Worm (Caenorhabditis elegans) whole organism, L4 larva: ENCODE data around the gene nspc-18.

Experiments used
- F44E2.7 ChIP-seq: fragments of 200-800 bp; sonication (Bioruptor generic); IDR thresholded peaks from 2 replicates; pipeline ENCODE4 v2.1.2; 2022; ENCODE audit warnings: missing genetic modification characterization, missing compliant biosample characterization
- R02D3.7 ChIP-seq: fragments of 150-350 bp; sonication (generic microtip); optimal IDR thresholded peaks from 3 replicates; lab custom pipeline; 2014; ENCODE audit warnings: missing biosample characterization, missing genetic modification characterization
- T20F7.1 ChIP-seq: fragments of 200-800 bp; sonication (Bioruptor generic); optimal IDR thresholded peaks from 2 replicates; lab custom pipeline; 2018; ENCODE audit warnings: mild to moderate bottlenecking, missing genetic modification characterization, missing compliant biosample characterization
- T26A8.4 ChIP-seq: fragments of 200-800 bp; sonication (Bioruptor generic); IDR thresholded peaks from 2 replicates; pipeline ENCODE4 v1.3.6; 2022; ENCODE audit warnings: missing genetic modification characterization, missing compliant biosample characterization
- Y48G9A.11 ChIP-seq: fragments of 200-800 bp; sonication (Bioruptor generic); IDR thresholded peaks from 2 replicates; pipeline ENCODE4 v1.3.6; 2022; ENCODE audit warnings: missing genetic modification reagents, missing genetic modification characterization, missing compliant biosample characterization
- Y5F2A.4 ChIP-seq: fragments of 200-800 bp; sonication (Bioruptor generic); optimal IDR thresholded peaks from 2 replicates; lab custom pipeline; 2018; ENCODE audit warnings: mild to moderate bottlenecking, missing genetic modification characterization, missing compliant biosample characterization
- aha-1 ChIP-seq: fragments of 150-350 bp; peaks from one replicate; lab custom pipeline; 2014; ENCODE audit warnings: missing biosample characterization, missing genetic modification characterization
- aly-2 ChIP-seq: sonication (generic microtip); optimal IDR thresholded peaks from 2 replicates; lab custom pipeline; 2018; ENCODE audit warnings: missing biosample characterization, missing genetic modification characterization
- ama-1 ChIP-seq: fragments of 150-350 bp; optimal IDR thresholded peaks from 2 replicates; lab custom pipeline; 2014; ENCODE audit warnings: inconsistent platforms, mixed read lengths
- ceh-28 ChIP-seq: fragments of 150-350 bp; optimal IDR thresholded peaks from 2 replicates; lab custom pipeline; 2014; ENCODE audit warnings: missing biosample characterization, missing genetic modification reagents, missing genetic modification characterization
- ceh-62 ChIP-seq: sonication (generic microtip); optimal IDR thresholded peaks from 2 replicates; lab custom pipeline; 2017; ENCODE audit warnings: missing biosample characterization, missing genetic modification characterization
- ceh-82 ChIP-seq: sonication (generic microtip); optimal IDR thresholded peaks from 2 replicates; lab custom pipeline; 2017; ENCODE audit warnings: missing biosample characterization, missing genetic modification characterization
- cey-2 ChIP-seq: sonication (generic microtip); optimal IDR thresholded peaks from 3 replicates; lab custom pipeline; 2017; ENCODE audit warnings: missing genetic modification characterization, mild to moderate bottlenecking, missing compliant biosample characterization, antibody characterized with exemption, borderline replicate concordance; ENCODE audit not compliant: insufficient read depth
- ctbp-1 ChIP-seq: fragments of 200-800 bp; sonication (Bioruptor generic); IDR thresholded peaks from 2 replicates; pipeline ENCODE4 v1.3.6; 2022; ENCODE audit warnings: missing genetic modification reagents, missing genetic modification characterization, missing compliant biosample characterization
- daf-12 ChIP-seq: fragments of 150-350 bp; optimal IDR thresholded peaks from 2 replicates; lab custom pipeline; 2014; ENCODE audit warnings: missing biosample characterization, missing genetic modification reagents, missing genetic modification characterization
- daf-19 ChIP-seq: fragments of 200-800 bp; sonication (Bioruptor generic); conservative IDR thresholded peaks from 2 replicates; pipeline ENCODE4 v1.3.6; 2022; ENCODE audit warnings: missing genetic modification characterization, missing compliant biosample characterization
- dmd-6 ChIP-seq: fragments of 200-800 bp; sonication (Bioruptor generic); IDR thresholded peaks from 2 replicates; pipeline ENCODE4 v1.3.6; 2022; ENCODE audit warnings: missing genetic modification reagents, missing genetic modification characterization, missing compliant biosample characterization
- dmd-9 ChIP-seq: fragments of 200-800 bp; sonication (Bioruptor generic); IDR thresholded peaks from 2 replicates; pipeline ENCODE4 v1.3.6; 2022; ENCODE audit warnings: missing genetic modification reagents, missing genetic modification characterization, missing compliant biosample characterization
- dpl-1 ChIP-seq: fragments of 150-350 bp; optimal IDR thresholded peaks from 2 replicates; lab custom pipeline; 2014; ENCODE audit warnings: missing biosample characterization, missing genetic modification reagents, missing genetic modification characterization
- fkh-10 ChIP-seq: fragments of 150-350 bp; optimal IDR thresholded peaks from 2 replicates; lab custom pipeline; 2014; ENCODE audit warnings: missing biosample characterization, missing genetic modification reagents, missing genetic modification characterization
- hlh-11 ChIP-seq: fragments of 200-800 bp; sonication (Bioruptor generic); optimal IDR thresholded peaks from 2 replicates; lab custom pipeline; 2018; ENCODE audit warnings: mild to moderate bottlenecking, missing genetic modification characterization, missing compliant biosample characterization
- jun-1 ChIP-seq: fragments of 150-350 bp; optimal IDR thresholded peaks from 2 replicates; lab custom pipeline; 2014; ENCODE audit warnings: missing biosample characterization, missing genetic modification reagents, missing genetic modification characterization
- lim-7 ChIP-seq: fragments of 200-800 bp; sonication (Bioruptor generic); IDR thresholded peaks from 2 replicates; pipeline ENCODE4 v1.3.6; 2022; ENCODE audit warnings: missing genetic modification characterization, missing compliant biosample characterization
- lin-29 ChIP-seq: fragments of 200-800 bp; sonication (Bioruptor generic); IDR thresholded peaks from 2 replicates; pipeline ENCODE4 v1.3.6; 2022; ENCODE audit warnings: missing genetic modification reagents, missing genetic modification characterization, missing compliant biosample characterization
- lir-3 ChIP-seq: sonication (generic microtip); optimal IDR thresholded peaks from 2 replicates; lab custom pipeline; 2016; ENCODE audit warnings: mild to moderate bottlenecking, missing genetic modification characterization, missing compliant biosample characterization
- madf-9 ChIP-seq: fragments of 200-800 bp; sonication (Bioruptor generic); conservative IDR thresholded peaks from 2 replicates; pipeline ENCODE4 v1.3.6; 2022; ENCODE audit warnings: missing genetic modification reagents, missing genetic modification characterization, missing compliant biosample characterization
- mdt-29 ChIP-seq: fragments of 200-800 bp; sonication (Bioruptor generic); IDR thresholded peaks from 2 replicates; pipeline ENCODE4 v1.3.6; 2022; ENCODE audit warnings: missing genetic modification reagents, missing genetic modification characterization, missing compliant biosample characterization
- mes-2 ChIP-seq: sonication (generic microtip); optimal IDR thresholded peaks from 2 replicates; lab custom pipeline; 2016; ENCODE audit warnings: missing genotype, mild to moderate bottlenecking, missing genetic modification characterization, missing compliant biosample characterization; ENCODE audit not compliant: poor library complexity, severe bottlenecking
- mxl-3 ChIP-seq: fragments of 200-800 bp; sonication (Bioruptor generic); optimal IDR thresholded peaks from 2 replicates; lab custom pipeline; 2018; ENCODE audit warnings: mild to moderate bottlenecking, missing genetic modification characterization, missing compliant biosample characterization
- nhr-11 ChIP-seq: fragments of 150-350 bp; optimal IDR thresholded peaks from 2 replicates; lab custom pipeline; 2014; ENCODE audit warnings: missing biosample characterization, missing genetic modification characterization
- nhr-111 ChIP-seq: fragments of 200-800 bp; sonication (Bioruptor generic); optimal IDR thresholded peaks from 2 replicates; lab custom pipeline; 2018; ENCODE audit warnings: mild to moderate bottlenecking, missing genetic modification characterization, missing compliant biosample characterization
- nhr-237 ChIP-seq: sonication (generic microtip); optimal IDR thresholded peaks from 2 replicates; lab custom pipeline; 2017; ENCODE audit warnings: missing biosample characterization, missing genetic modification characterization
- nhr-28 ChIP-seq: fragments of 150-350 bp; optimal IDR thresholded peaks from 2 replicates; lab custom pipeline; 2014; ENCODE audit warnings: missing biosample characterization, missing genetic modification characterization
- nhr-41 ChIP-seq: fragments of 200-800 bp; sonication (Bioruptor generic); IDR thresholded peaks from 2 replicates; pipeline ENCODE4 v1.3.6; 2022; ENCODE audit warnings: missing genetic modification reagents, missing genetic modification characterization, missing compliant biosample characterization
- nhr-42 ChIP-seq: fragments of 200-800 bp; sonication (Bioruptor generic); IDR thresholded peaks from 2 replicates; pipeline ENCODE4 v1.3.6; 2022; ENCODE audit warnings: missing genetic modification characterization, missing compliant biosample characterization
- nhr-6 ChIP-seq: fragments of 150-350 bp; optimal IDR thresholded peaks from 2 replicates; lab custom pipeline; 2014; ENCODE audit warnings: missing biosample characterization, missing genetic modification characterization
- pha-4 ChIP-seq, 2 experiments: fragments of 150-350 bp in 1 of 2; fragments of 200-800 bp in 1 of 2; sonication (Bioruptor generic) in 1 of 2; IDR thresholded peaks in 1 of 2; optimal IDR thresholded peaks in 1 of 2; 2 replicates each; pipeline versions ENCODE4 v1.3.6 to Lab custom; 2014 to 2022; ENCODE audit warnings: missing genetic modification characterization in 2 of 2, missing genetic modification reagents in 2 of 2, missing biosample characterization in 1 of 2, missing compliant biosample characterization in 1 of 2
- php-3 ChIP-seq: fragments of 200-800 bp; sonication (Bioruptor generic); IDR thresholded peaks from 2 replicates; pipeline ENCODE4 v1.3.6; 2022; ENCODE audit warnings: missing genetic modification reagents, missing genetic modification characterization, missing compliant biosample characterization
- pqm-1 ChIP-seq: sonication (generic microtip); optimal IDR thresholded peaks from 2 replicates; lab custom pipeline; 2017; ENCODE audit warnings: missing biosample characterization, missing genetic modification characterization
- saeg-2 ChIP-seq: fragments of 200-800 bp; sonication (Bioruptor generic); IDR thresholded peaks from 2 replicates; pipeline ENCODE4 v1.3.6; 2022; ENCODE audit warnings: missing genetic modification reagents, missing genetic modification characterization, missing compliant biosample characterization
- sdz-12 ChIP-seq: fragments of 200-800 bp; sonication (Bioruptor generic); optimal IDR thresholded peaks from 2 replicates; lab custom pipeline; 2018; ENCODE audit warnings: mild to moderate bottlenecking, missing genetic modification characterization, missing compliant biosample characterization
- skn-1 ChIP-seq: fragments of 150-350 bp; optimal IDR thresholded peaks from 2 replicates; lab custom pipeline; 2014; ENCODE audit warnings: missing biosample characterization, missing genetic modification characterization
- snpc-1.2 ChIP-seq: fragments of 200-800 bp; sonication (Bioruptor generic); IDR thresholded peaks from 2 replicates; pipeline ENCODE4 v1.3.6; 2022; ENCODE audit warnings: missing genetic modification reagents, missing genetic modification characterization, missing compliant biosample characterization
- spr-1 ChIP-seq: sonication (generic microtip); optimal IDR thresholded peaks from 2 replicates; lab custom pipeline; 2016; ENCODE audit warnings: mild to moderate bottlenecking, missing genetic modification characterization, missing compliant biosample characterization
- spr-3 ChIP-seq: fragments of 200-800 bp; sonication (Bioruptor generic); optimal IDR thresholded peaks from 2 replicates; lab custom pipeline; 2018; ENCODE audit warnings: mild to moderate bottlenecking, missing genetic modification characterization, missing compliant biosample characterization
- unc-130 ChIP-seq: sonication (generic microtip); optimal IDR thresholded peaks from 2 replicates; lab custom pipeline; 2016; ENCODE audit warnings: missing genetic modification reagents, missing genetic modification characterization, missing compliant biosample characterization
- vab-7 ChIP-seq: fragments of 200-800 bp; sonication (Bioruptor generic); IDR thresholded peaks from 2 replicates; pipeline ENCODE4 v1.3.6; 2022; ENCODE audit warnings: missing genetic modification reagents, missing genetic modification characterization, missing compliant biosample characterization
- zfp-2 ChIP-seq: sonication (generic microtip); optimal IDR thresholded peaks from 2 replicates; lab custom pipeline; 2016; ENCODE audit warnings: mild to moderate bottlenecking, missing genetic modification characterization, missing compliant biosample characterization
- zip-11 ChIP-seq: fragments of 200-800 bp; sonication (Bioruptor generic); IDR thresholded peaks from 2 replicates; pipeline ENCODE4 v1.3.6; 2022; ENCODE audit warnings: missing genetic modification characterization, missing compliant biosample characterization
- ztf-11 ChIP-seq: fragments of 150-350 bp; optimal IDR thresholded peaks from 2 replicates; lab custom pipeline; 2014; ENCODE audit warnings: missing biosample characterization, missing genetic modification characterization
- ztf-7 ChIP-seq: fragments of 150-350 bp; optimal IDR thresholded peaks from 2 replicates; lab custom pipeline; 2014; ENCODE audit warnings: missing biosample characterization, missing genetic modification characterization

The nspc-18 gene

ce11 chrX:14562286-14563086 lies 35.0 kb upstream of the nspc-18 start (continued):
- TF ChIP-seq pha-4 (GFP tag; IDR thresholded peaks at IDR 0.05; lab: Robert Waterston, UW) (peak; percentile 34; the same call in 1 of the 2 replicates), pha-4 (tag; optimal IDR thresholded peaks at IDR 0.05; lab: Kevin White, UChicago) (no peak), mdt-29 (GFP tag; lab: Robert Waterston, UW) (peak; percentile 30; the same call in 1 of the 2 replicates), R02D3.7 (no peak), ceh-28 (tag; lab: Kevin White, UChicago) (no peak), vab-7 (GFP tag; lab: Robert Waterston, UW) (no peak), nhr-111 (GFP tag; lab: Kevin White, UChicago) (no peak), aly-2 (tag; lab: Kevin White, UChicago) (no peak), mxl-3 (GFP tag; lab: Kevin White, UChicago) (no peak), sdz-12 (GFP tag; lab: Kevin White, UChicago) (no peak), T20F7.1 (GFP tag; lab: Kevin White, UChicago) (no peak), nhr-11 (tag; lab: Kevin White, UChicago) (peak; percentile 97), spr-3 (no peak), ceh-62 (tag; lab: Kevin White, UChicago) (no peak), nhr-6 (tag; lab: Kevin White, UChicago) (peak; percentile 7), php-3 (no peak), lin-29 (GFP tag; lab: Robert Waterston, UW) (no peak), lim-7 (GFP tag; lab: Robert Waterston, UW) (no peak), Y5F2A.4 (GFP tag; lab: Kevin White, UChicago) (no peak), zfp-2 (no peak), mes-2 (tag; lab: Kevin White, UChicago) (peak; percentile 7), daf-19 (GFP tag; lab: Robert Waterston, UW) (no peak), nhr-237 (tag; lab: Kevin White, UChicago) (no peak), cey-2 (tag; lab: Kevin White, UChicago) (no peak), aha-1 (peak; percentile 98), pqm-1 (tag; lab: Kevin White, UChicago) (no peak), spr-1 (tag; lab: Kevin White, UChicago) (no peak), dmd-6 (GFP tag; lab: Robert Waterston, UW) (peak; percentile 82), nhr-41 (GFP tag; lab: Robert Waterston, UW) (no peak), ctbp-1 (peak; percentile 89), ceh-82 (tag; lab: Kevin White, UChicago) (no peak), ama-1 (lab: Kevin White, UChicago) (no peak), nhr-42 (no peak), dmd-9 (GFP tag; lab: Robert Waterston, UW) (no peak), dpl-1 (GFP tag; lab: Kevin White, UChicago) (no peak), daf-12 (tag; lab: Kevin White, UChicago) (no peak), skn-1 (tag; lab: Kevin White, UChicago) (no peak), jun-1 (no peak), ztf-7 (tag; lab: Kevin White, UChicago) (no peak), T26A8.4 (no peak), F44E2.7 (GFP tag; lab: Robert Waterston, UW) (no peak), zip-11 (GFP tag; lab: Robert Waterston, UW) (no peak), lir-3 (tag; lab: Kevin White, UChicago) (no peak), hlh-11 (tag; lab: Kevin White, UChicago) (peak; percentile 39), saeg-2 (GFP tag; lab: Robert Waterston, UW) (0 out of 2 replicates have a peak, but pooled peaks have one; percentile 31), snpc-1.2 (GFP tag; lab: Robert Waterston, UW) (no peak), fkh-10 (GFP tag; lab: Kevin White, UChicago) (peak; percentile 9), ztf-11 (tag; lab: Kevin White, UChicago) (no peak), madf-9 (GFP tag; lab: Robert Waterston, UW) (no peak), Y48G9A.11 (GFP tag; lab: Robert Waterston, UW) (no peak), nhr-28 (tag; lab: Kevin White, UChicago) (peak; percentile 91), unc-130 (GFP tag; lab: Kevin White, UChicago) (no peak)
